Fruit fly (Drosophila melanogaster): ENCODE measurements around the gene CG32240.

DNA sequence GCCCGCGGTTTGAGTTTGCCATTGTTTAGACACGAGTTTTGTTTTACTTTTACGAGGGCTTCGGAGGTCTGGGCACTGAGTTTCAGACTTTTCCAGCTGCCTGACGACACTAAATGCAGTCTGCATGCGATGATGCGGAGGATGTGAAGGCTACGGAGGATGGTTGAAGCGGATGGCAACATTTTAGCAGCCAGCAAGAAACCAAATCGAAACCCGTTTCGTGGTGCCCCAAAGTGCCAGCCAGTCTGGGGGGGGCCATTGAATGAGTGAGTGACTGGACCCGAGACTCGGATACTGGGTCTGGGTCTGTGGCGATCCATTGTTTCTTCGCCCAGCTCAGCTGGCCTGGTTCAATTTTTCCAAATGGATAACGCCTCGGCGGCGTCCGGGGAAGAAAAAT, 32.1 kb downstream of the CG32240 start:
- no peak for TF ChIP-seq insv (optimal IDR thresholded peaks at IDR 0.05)
- TF ChIP-seq ttk (optimal IDR thresholded peaks at IDR 0.05), result no peak
- no peak for TF ChIP-seq h (optimal IDR thresholded peaks at IDR 0.05)
- TF ChIP-seq Sin3A (optimal IDR thresholded peaks at IDR 0.05), result no peak
- no peak for TF ChIP-seq psq (optimal IDR thresholded peaks at IDR 0.05)

Data from Kc167 (cell line).